Fruit fly (Drosophila melanogaster): ENCODE results near the gene CG1910.

DNA sequence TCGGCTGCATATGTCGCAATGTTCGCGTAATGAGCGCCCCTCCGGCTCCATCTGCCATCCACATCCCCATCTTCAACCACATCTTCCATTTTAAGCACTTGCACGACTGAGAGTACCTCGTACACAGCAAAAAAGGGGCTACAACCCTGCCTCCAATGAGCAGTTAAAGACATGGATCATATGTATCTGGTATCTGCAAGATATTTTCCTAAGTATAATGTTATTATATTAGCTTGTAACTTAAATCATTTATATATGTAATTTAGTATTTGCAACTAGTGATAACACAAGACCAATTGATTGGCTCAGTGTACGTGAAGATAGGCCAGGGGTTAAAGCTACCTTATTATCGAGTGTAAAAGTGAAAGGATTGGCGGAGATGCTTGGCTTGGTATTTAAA is 15.2 kb downstream of the CG1910 start:
- TF ChIP-seq psq (optimal IDR thresholded peaks at IDR 0.05) (no peak), h (optimal IDR thresholded peaks at IDR 0.05) (no peak), insv (optimal IDR thresholded peaks at IDR 0.05) (no peak), Sin3A (optimal IDR thresholded peaks at IDR 0.05) (no peak), Myc (optimal IDR thresholded peaks at IDR 0.05) (no peak)

Measured in Kc167 (cell line).